Worm (Caenorhabditis elegans) whole organism, early embryonic: ENCODE measurements around the gene pfk-1.1.

Experiments used
- B0310.2 ChIP-seq: sonication (generic microtip); optimal IDR thresholded peaks from 2 replicates; lab custom pipeline; 2016; ENCODE audit warnings: mild to moderate bottlenecking, missing genetic modification characterization, missing compliant biosample characterization
- pes-1 ChIP-seq: fragments of 200-800 bp; sonication (Bioruptor generic); IDR thresholded peaks from 2 replicates; pipeline ENCODE4 v1.3.6; 2022; ENCODE audit warnings: missing genetic modification reagents, missing genetic modification characterization, missing compliant biosample characterization
- tra-4 ChIP-seq: sonication (generic microtip); optimal IDR thresholded peaks from 2 replicates; lab custom pipeline; 2017; ENCODE audit warnings: missing genetic modification characterization, missing compliant biosample characterization

- TF ChIP-seq tra-4 (no peak), pes-1 (GFP tag; lab: Robert Waterston, UW) (no peak), B0310.2 (tag; lab: Kevin White, UChicago) (no peak)
Observed at ce11 chrX:2950234-2950633, 9.6 kb downstream of the pfk-1.1 start.
